Fruit fly (Drosophila melanogaster): ENCODE results near the gene fit.

DNA sequence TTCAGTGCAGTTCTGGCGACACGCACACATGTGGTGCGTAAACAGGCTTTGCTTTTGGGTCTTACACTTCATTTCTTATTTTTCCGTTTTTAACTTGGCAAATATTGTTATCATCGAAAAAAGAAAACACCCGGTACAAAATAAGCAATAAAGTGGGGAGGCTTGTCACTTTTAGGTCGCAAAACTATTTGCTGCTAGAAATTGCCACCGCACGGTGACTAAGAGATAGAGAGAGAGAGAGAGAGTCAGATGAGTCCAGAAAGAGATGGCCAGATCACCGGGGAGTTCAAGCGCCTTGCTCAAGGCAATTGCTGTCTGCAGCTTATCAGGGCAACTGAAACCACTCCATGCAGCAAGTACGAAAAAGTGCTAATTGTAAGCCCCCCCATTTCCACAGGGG, 6.5 kb upstream of the fit start:
- TF ChIP-seq psq (optimal IDR thresholded peaks at IDR 0.05): no peak
- no peak for TF ChIP-seq Myc (optimal IDR thresholded peaks at IDR 0.05)
- TF ChIP-seq ttk (optimal IDR thresholded peaks at IDR 0.05): no peak
- TF ChIP-seq h (optimal IDR thresholded peaks at IDR 0.05): no peak
- TF ChIP-seq Sin3A (optimal IDR thresholded peaks at IDR 0.05): no peak

Data from Kc167 (cell line).